Worm (Caenorhabditis elegans) whole organism, L3 larva: ENCODE results near the gene K03A11.5.

Experiments
- R02D3.7 ChIP-seq: fragments of 150-350 bp; optimal IDR thresholded peaks from 2 replicates; lab custom pipeline; 2014; ENCODE audit warnings: missing biosample characterization, missing genetic modification characterization
- aly-2 ChIP-seq: fragments of 150-350 bp; optimal IDR thresholded peaks from 2 replicates; lab custom pipeline; 2014; ENCODE audit warnings: missing biosample characterization, missing genetic modification characterization
- ama-1 ChIP-seq: fragments of 150-350 bp; optimal IDR thresholded peaks from 2 replicates; lab custom pipeline; 2018
- ceh-16 ChIP-seq: sonication (generic microtip); optimal IDR thresholded peaks from 2 replicates; lab custom pipeline; 2017; ENCODE audit warnings: missing biosample characterization, missing genetic modification characterization
- ceh-28 ChIP-seq: fragments of 150-350 bp; optimal IDR thresholded peaks from 2 replicates; lab custom pipeline; 2014; ENCODE audit warnings: missing biosample characterization, missing genetic modification reagents, missing genetic modification characterization
- ceh-82 ChIP-seq: fragments of 150-350 bp; optimal IDR thresholded peaks from 2 replicates; lab custom pipeline; 2014; ENCODE audit warnings: missing biosample characterization, missing genetic modification characterization
- daf-12 ChIP-seq: fragments of 150-350 bp; optimal IDR thresholded peaks from 2 replicates; lab custom pipeline; 2014; ENCODE audit warnings: missing biosample characterization, missing genetic modification reagents, missing genetic modification characterization
- egl-27 ChIP-seq: sonication (generic microtip); optimal IDR thresholded peaks from 4 replicates; lab custom pipeline; 2017; ENCODE audit warnings: missing biosample characterization, missing genetic modification reagents, missing genetic modification characterization
- egl-5 ChIP-seq: fragments of 150-350 bp; optimal IDR thresholded peaks from 2 replicates; lab custom pipeline; 2017; ENCODE audit warnings: missing biosample characterization, missing genetic modification reagents, missing genetic modification characterization, inconsistent platforms
- elt-1 ChIP-seq: fragments of 150-350 bp; optimal IDR thresholded peaks from 2 replicates; lab custom pipeline; 2014; ENCODE audit warnings: missing biosample characterization, missing genetic modification characterization
- elt-3 ChIP-seq, 3 experiments: fragments of 150-350 bp in 1 of 3; sonication (generic microtip) in 2 of 3; optimal IDR thresholded peaks; 2 replicates in 2 of 3; 4 replicates in 1 of 3; lab custom pipeline; 2014 to 2017; ENCODE audit warnings: missing biosample characterization in 3 of 3, missing genetic modification characterization in 3 of 3
- eor-1 ChIP-seq, 2 experiments: fragments of 150-350 bp; optimal IDR thresholded peaks; 2 replicates each; lab custom pipeline; 2014 to 2018; ENCODE audit warnings: missing biosample characterization in 2 of 2, missing genetic modification characterization in 2 of 2
- fkh-2 ChIP-seq: fragments of 150-350 bp; optimal IDR thresholded peaks from 2 replicates; lab custom pipeline; 2014; ENCODE audit warnings: missing biosample characterization, missing genetic modification reagents, missing genetic modification characterization
- hmg-11 ChIP-seq: sonication (generic microtip); optimal IDR thresholded peaks from 2 replicates; lab custom pipeline; 2016; ENCODE audit warnings: missing genetic modification characterization, missing compliant biosample characterization
- jun-1 ChIP-seq: fragments of 150-350 bp; optimal IDR thresholded peaks from 2 replicates; lab custom pipeline; 2014; ENCODE audit warnings: missing biosample characterization, missing genetic modification reagents, missing genetic modification characterization
- mdl-1 ChIP-seq: fragments of 150-350 bp; optimal IDR thresholded peaks from 2 replicates; lab custom pipeline; 2014; ENCODE audit warnings: missing biosample characterization, missing genetic modification characterization
- mml-1 ChIP-seq: fragments of 150-350 bp; sonication (generic microtip); optimal IDR thresholded peaks from 3 replicates; lab custom pipeline; 2014; ENCODE audit warnings: missing biosample characterization, missing genetic modification characterization
- nfya-1 ChIP-seq: sonication (generic microtip); optimal IDR thresholded peaks from 2 replicates; lab custom pipeline; 2017; ENCODE audit warnings: missing genetic modification characterization, mild to moderate bottlenecking, missing compliant biosample characterization, antibody characterized with exemption, moderate library complexity; ENCODE audit not compliant: insufficient read depth
- nhr-12 ChIP-seq: fragments of 150-350 bp; optimal IDR thresholded peaks from 2 replicates; lab custom pipeline; 2014; ENCODE audit warnings: missing biosample characterization, missing genetic modification characterization
- nhr-23 ChIP-seq: fragments of 150-350 bp; optimal IDR thresholded peaks from 2 replicates; lab custom pipeline; 2014; ENCODE audit warnings: missing biosample characterization, missing genetic modification reagents, missing genetic modification characterization
- nhr-237 ChIP-seq: fragments of 150-350 bp; optimal IDR thresholded peaks from 2 replicates; lab custom pipeline; 2014; ENCODE audit warnings: missing biosample characterization, missing genetic modification characterization
- nhr-25 ChIP-seq: sonication (generic microtip); optimal IDR thresholded peaks from 2 replicates; lab custom pipeline; 2017; ENCODE audit warnings: missing biosample characterization, missing genetic modification characterization
- nhr-28 ChIP-seq: fragments of 150-350 bp; optimal IDR thresholded peaks from 2 replicates; lab custom pipeline; 2014; ENCODE audit warnings: missing biosample characterization, missing genetic modification characterization
- nhr-43 ChIP-seq: sonication (generic microtip); optimal IDR thresholded peaks from 2 replicates; lab custom pipeline; 2016; ENCODE audit warnings: mild to moderate bottlenecking, missing genetic modification characterization, missing compliant biosample characterization; ENCODE audit not compliant: poor library complexity, severe bottlenecking
- nhr-67 ChIP-seq: fragments of 150-350 bp; optimal IDR thresholded peaks from 2 replicates; lab custom pipeline; 2014; ENCODE audit warnings: missing biosample characterization, missing genetic modification characterization
- nhr-76 ChIP-seq: fragments of 150-350 bp; sonication (generic microtip); optimal IDR thresholded peaks from 5 replicates; lab custom pipeline; 2014; ENCODE audit warnings: missing biosample characterization, missing genetic modification characterization
- nhr-77 ChIP-seq: fragments of 150-350 bp; optimal IDR thresholded peaks from 2 replicates; lab custom pipeline; 2014; ENCODE audit warnings: missing biosample characterization, missing genetic modification characterization
- pha-4 ChIP-seq: fragments of 150-350 bp; optimal IDR thresholded peaks from 2 replicates; lab custom pipeline; 2014; ENCODE audit warnings: missing biosample characterization, missing genetic modification reagents, missing genetic modification characterization
- pqm-1 ChIP-seq: fragments of 150-350 bp; optimal IDR thresholded peaks from 2 replicates; lab custom pipeline; 2017; ENCODE audit warnings: missing biosample characterization, missing genetic modification characterization, inconsistent platforms
- sea-2 ChIP-seq: fragments of 150-350 bp; sonication (generic microtip); optimal IDR thresholded peaks from 4 replicates; lab custom pipeline; 2014; ENCODE audit warnings: missing biosample characterization, missing genetic modification reagents, missing genetic modification characterization
- skn-1 ChIP-seq: fragments of 150-350 bp; optimal IDR thresholded peaks from 2 replicates; lab custom pipeline; 2014; ENCODE audit warnings: missing biosample characterization, missing genetic modification characterization
- snpc-4 ChIP-seq: fragments of 150-350 bp; optimal IDR thresholded peaks from 2 replicates; lab custom pipeline; 2014; ENCODE audit warnings: missing biosample characterization, missing genetic modification characterization
- tbx-2 ChIP-seq: sonication (generic microtip); optimal IDR thresholded peaks from 2 replicates; lab custom pipeline; 2016; ENCODE audit warnings: mild to moderate bottlenecking, missing genetic modification characterization, missing compliant biosample characterization
- unc-39 ChIP-seq: sonication (generic microtip); optimal IDR thresholded peaks from 4 replicates; lab custom pipeline; 2017; ENCODE audit warnings: missing biosample characterization, missing genetic modification characterization
- unc-62 ChIP-seq: fragments of 150-350 bp; sonication (generic microtip); optimal IDR thresholded peaks from 4 replicates; lab custom pipeline; 2014; ENCODE audit warnings: missing biosample characterization, missing genetic modification reagents, missing genetic modification characterization
- zag-1 ChIP-seq: fragments of 150-350 bp; optimal IDR thresholded peaks from 2 replicates; lab custom pipeline; 2014; ENCODE audit warnings: missing biosample characterization, missing genetic modification characterization
- ztf-11 ChIP-seq: fragments of 150-350 bp; optimal IDR thresholded peaks from 2 replicates; lab custom pipeline; 2014; ENCODE audit warnings: missing biosample characterization, missing genetic modification characterization
- ztf-4 ChIP-seq: fragments of 150-350 bp; optimal IDR thresholded peaks from 2 replicates; lab custom pipeline; 2014; ENCODE audit warnings: missing biosample characterization, missing genetic modification characterization

Gene K03A11.5

ce11 chrX:13061366-13061765 lies 2.0 kb upstream of the K03A11.5 start:
- no peak for TF ChIP-seq nhr-237
- no peak for TF ChIP-seq egl-5 (tag; lab: Kevin White, UChicago)
- no peak for TF ChIP-seq egl-27 (tag; lab: Kevin White, UChicago)

DNA sequence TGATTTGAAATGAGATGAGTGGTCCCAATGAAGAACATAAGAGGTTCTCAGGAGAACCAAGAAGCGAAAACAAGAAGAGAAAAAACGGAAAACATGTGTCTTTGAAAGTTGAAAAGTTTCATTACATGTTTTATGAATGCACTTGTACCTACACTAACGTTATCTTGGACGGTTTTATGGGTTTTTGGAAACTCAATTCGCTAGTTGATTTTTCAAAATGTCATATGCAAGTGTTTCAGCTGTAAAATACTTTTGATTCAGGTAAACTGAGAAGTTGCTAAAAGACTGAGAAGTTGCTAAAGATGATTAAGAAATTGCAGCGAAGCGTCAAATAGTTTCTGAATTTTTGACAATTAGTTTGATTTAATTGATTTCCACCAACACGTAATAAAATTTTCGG lies 7.8 kb downstream of the K03A11.5 start, which contains the start of gene cpx-2:
Gene cpx-2, minus strand, starts transcription at position 101 of the 400 bp plus-strand sequence.
- no peak for TF ChIP-seq eor-1 (tag; optimal IDR thresholded peaks at IDR 0.05; lab: Kevin White, UChicago)
- no peak for TF ChIP-seq ceh-28
- TF ChIP-seq nhr-43 (tag; lab: Kevin White, UChicago): no peak
- TF ChIP-seq R02D3.7: no peak
- TF ChIP-seq nhr-25 (tag; lab: Kevin White, UChicago): no peak
- no peak for TF ChIP-seq unc-39 (tag; lab: Kevin White, UChicago)
- TF ChIP-seq mml-1: no peak
- TF ChIP-seq ama-1 (lab: Kevin White, UChicago): no peak
- TF ChIP-seq tbx-2: no peak
- no peak for TF ChIP-seq nhr-67 (tag; lab: Kevin White, UChicago)
- no peak for TF ChIP-seq ztf-11 (tag; lab: Kevin White, UChicago)
- TF ChIP-seq aly-2: no peak

ce11 chrX:13074373-13074772 lies 11.0 kb downstream of the K03A11.5 start, which contains the start of gene ceh-28:
ceh-28 (plus strand) TSS chrX:13074673.
- TF ChIP-seq jun-1 (tag; lab: Kevin White, UChicago) (no peak), pha-4 (tag; lab: Kevin White, UChicago) (no peak), nfya-1 (tag; lab: Kevin White, UChicago) (no peak), daf-12 (tag; lab: Kevin White, UChicago) (no peak), unc-62 (GFP tag; lab: Kevin White, UChicago) (no peak), snpc-4 (tag; lab: Kevin White, UChicago) (no peak), nhr-28 (tag; lab: Kevin White, UChicago) (no peak), fkh-2 (tag; lab: Kevin White, UChicago) (no peak), skn-1 (tag; lab: Kevin White, UChicago) (no peak), zag-1 (tag; lab: Kevin White, UChicago) (no peak), aly-2 (no peak), pqm-1 (no peak)

DNA sequence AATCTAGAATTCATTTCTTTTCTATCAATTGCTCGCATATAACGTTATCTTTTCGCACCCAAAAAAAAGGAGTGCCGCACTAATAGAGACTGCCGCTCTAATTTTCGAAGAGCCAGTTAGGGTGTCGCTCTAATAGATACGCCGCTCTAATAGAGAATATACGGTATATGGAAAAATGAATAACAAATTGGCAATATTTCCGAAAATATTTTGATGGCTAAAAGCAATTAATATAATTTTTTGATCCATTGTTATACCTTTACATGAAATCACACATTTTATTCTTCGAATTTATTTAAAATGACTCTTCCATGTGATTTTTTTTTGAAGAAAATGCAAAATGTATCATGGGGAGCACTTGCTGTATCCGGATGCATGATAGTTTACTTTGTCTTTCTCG lies 14.5 kb downstream of the K03A11.5 start, which contains the start of gene K03A11.4:
Gene K03A11.4, plus strand, starts transcription at position 301 of the 400 bp plus-strand sequence.
- TF ChIP-seq pqm-1 (no peak), skn-1 (tag; lab: Kevin White, UChicago) (no peak), nhr-67 (tag; lab: Kevin White, UChicago) (no peak), unc-39 (tag; lab: Kevin White, UChicago) (no peak), nhr-23 (no peak), ceh-16 (tag; lab: Kevin White, UChicago) (no peak), aly-2 (no peak), mdl-1 (tag; lab: Kevin White, UChicago) (no peak), nhr-237 (no peak)

ce11 chrX:13082326-13082725 lies 19.0 kb downstream of the K03A11.5 start, which contains the start of gene str-10:
str-10 (plus strand) TSS chrX:13082626.
- TF ChIP-seq nhr-23 (no peak), pqm-1 (no peak), elt-3 (tag; optimal IDR thresholded peaks at IDR 0.05; lab: Kevin White, UChicago) (no peak), aly-2 (no peak), unc-62 (GFP tag; lab: Kevin White, UChicago) (no peak), skn-1 (tag; lab: Kevin White, UChicago) (no peak), ztf-4 (tag; lab: Kevin White, UChicago) (no peak), ceh-82 (tag; lab: Kevin White, UChicago) (no peak), nhr-76 (tag; lab: Kevin White, UChicago) (no peak), hmg-11 (tag; lab: Kevin White, UChicago) (no peak), nfya-1 (tag; lab: Kevin White, UChicago) (no peak), nhr-77 (tag; lab: Kevin White, UChicago) (no peak), zag-1 (tag; lab: Kevin White, UChicago) (no peak), pha-4 (tag; lab: Kevin White, UChicago) (no peak), unc-39 (tag; lab: Kevin White, UChicago) (no peak), sea-2 (GFP tag; lab: Kevin White, UChicago) (no peak), nhr-12 (tag; lab: Kevin White, UChicago) (no peak), ceh-16 (tag; lab: Kevin White, UChicago) (no peak), egl-5 (tag; lab: Kevin White, UChicago) (no peak), elt-1 (tag; lab: Kevin White, UChicago) (no peak)
